Worm (Caenorhabditis elegans) whole organism, early embryonic: ENCODE data around the gene C46G7.1.

ENCODE experiments used
- B0310.2 ChIP-seq: sonication (generic microtip); optimal IDR thresholded peaks from 2 replicates; lab custom pipeline; 2016; ENCODE audit warnings: mild to moderate bottlenecking, missing genetic modification characterization, missing compliant biosample characterization
- F13C5.2 ChIP-seq: sonication (generic microtip); optimal IDR thresholded peaks from 2 replicates; lab custom pipeline; 2017; ENCODE audit warnings: mild to moderate bottlenecking, missing genetic modification characterization, inconsistent platforms, missing compliant biosample characterization
- aly-1 ChIP-seq: sonication (generic microtip); optimal IDR thresholded peaks from 2 replicates; lab custom pipeline; 2016; ENCODE audit warnings: missing genetic modification characterization, missing compliant biosample characterization
- ama-1 ChIP-seq: fragments of 150-350 bp; optimal IDR thresholded peaks from 2 replicates; lab custom pipeline; 2014
- ceh-13 ChIP-seq: fragments of 200-800 bp; sonication (Bioruptor generic); optimal IDR thresholded peaks from 2 replicates; lab custom pipeline; 2018; ENCODE audit warnings: mild to moderate bottlenecking, missing genetic modification characterization, missing compliant biosample characterization
- ceh-36 ChIP-seq: sonication (generic microtip); optimal IDR thresholded peaks from 2 replicates; lab custom pipeline; 2016; ENCODE audit warnings: missing genetic modification characterization, inconsistent platforms, missing compliant biosample characterization
- ets-7 ChIP-seq: sonication (generic microtip); optimal IDR thresholded peaks from 2 replicates; lab custom pipeline; 2016; ENCODE audit warnings: missing genotype, missing genetic modification characterization, missing compliant biosample characterization
- flt-1 ChIP-seq: fragments of 200-800 bp; sonication (Bioruptor generic); IDR thresholded peaks from 2 replicates; pipeline ENCODE4 v1.3.6; 2022; ENCODE audit warnings: missing genetic modification characterization, missing compliant biosample characterization
- hmbx-1 ChIP-seq: sonication (generic microtip); optimal IDR thresholded peaks from 2 replicates; lab custom pipeline; 2016; ENCODE audit warnings: mild to moderate bottlenecking, missing genetic modification characterization, missing compliant biosample characterization
- hmg-4 ChIP-seq: fragments of 200-800 bp; sonication (Bioruptor generic); optimal IDR thresholded peaks from 2 replicates; lab custom pipeline; 2018; ENCODE audit warnings: mild to moderate bottlenecking, missing genetic modification characterization, missing compliant biosample characterization
- hnd-1 ChIP-seq: sonication (generic microtip); optimal IDR thresholded peaks from 2 replicates; lab custom pipeline; 2016; ENCODE audit warnings: missing genetic modification characterization, missing compliant biosample characterization
- pes-1 ChIP-seq: fragments of 200-800 bp; sonication (Bioruptor generic); IDR thresholded peaks from 2 replicates; pipeline ENCODE4 v1.3.6; 2022; ENCODE audit warnings: missing genetic modification reagents, missing genetic modification characterization, missing compliant biosample characterization
- scrt-1 ChIP-seq: fragments of 200-800 bp; sonication (Bioruptor generic); IDR thresholded peaks from 2 replicates; pipeline ENCODE4 v1.3.6; 2022; ENCODE audit warnings: missing genetic modification characterization, missing compliant biosample characterization
- sea-1 ChIP-seq: fragments of 200-800 bp; sonication (Bioruptor generic); conservative IDR thresholded peaks from 2 replicates; pipeline ENCODE4 v1.3.6; 2022; ENCODE audit warnings: missing genetic modification characterization, missing compliant biosample characterization
- tbx-11 ChIP-seq: fragments of 200-800 bp; sonication (Bioruptor generic); IDR thresholded peaks from 2 replicates; pipeline ENCODE4 v1.3.6; 2022; ENCODE audit warnings: missing genetic modification characterization, missing compliant biosample characterization
- tbx-37 ChIP-seq: fragments of 200-800 bp; sonication (Bioruptor generic); conservative IDR thresholded peaks from 2 replicates; pipeline ENCODE4 v1.3.6; 2022; ENCODE audit warnings: missing genetic modification reagents, missing genetic modification characterization, missing compliant biosample characterization
- tra-4 ChIP-seq: sonication (generic microtip); optimal IDR thresholded peaks from 2 replicates; lab custom pipeline; 2017; ENCODE audit warnings: missing genetic modification characterization, missing compliant biosample characterization

Gene C46G7.1

ce11 chrIV:5985422-5985821 lies 32.4 kb upstream of the C46G7.1 start:
- TF ChIP-seq ama-1 (lab: Kevin White, UChicago) (peak; percentile 16), ceh-36 (no peak)

ce11 chrIV:5985823-5986222 lies 32.0 kb upstream of the C46G7.1 start:
- TF ChIP-seq aly-1 (tag; lab: Kevin White, UChicago) (no peak), F13C5.2 (tag; lab: Kevin White, UChicago) (no peak), B0310.2 (tag; lab: Kevin White, UChicago) (no peak), hmg-4 (no peak), tra-4 (tag; lab: Kevin White, UChicago) (no peak), ceh-36 (no peak)

ce11 chrIV:5986829-5987228 lies 31.0 kb upstream of the C46G7.1 start:
- TF ChIP-seq pes-1 (GFP tag; lab: Robert Waterston, UW) (no peak), tbx-37 (GFP tag; lab: Robert Waterston, UW) (no peak), scrt-1 (GFP tag; lab: Robert Waterston, UW) (no peak), aly-1 (tag; lab: Kevin White, UChicago) (no peak), sea-1 (GFP tag; lab: Robert Waterston, UW) (no peak), ceh-13 (GFP tag; lab: Kevin White, UChicago) (no peak), hmbx-1 (tag; lab: Kevin White, UChicago) (no peak), flt-1 (no peak), tbx-11 (no peak), F13C5.2 (tag; lab: Kevin White, UChicago) (no peak), tra-4 (tag; lab: Kevin White, UChicago) (no peak), B0310.2 (tag; lab: Kevin White, UChicago) (no peak), hnd-1 (tag; lab: Kevin White, UChicago) (no peak), ets-7 (tag; lab: Kevin White, UChicago) (no peak)

DNA sequence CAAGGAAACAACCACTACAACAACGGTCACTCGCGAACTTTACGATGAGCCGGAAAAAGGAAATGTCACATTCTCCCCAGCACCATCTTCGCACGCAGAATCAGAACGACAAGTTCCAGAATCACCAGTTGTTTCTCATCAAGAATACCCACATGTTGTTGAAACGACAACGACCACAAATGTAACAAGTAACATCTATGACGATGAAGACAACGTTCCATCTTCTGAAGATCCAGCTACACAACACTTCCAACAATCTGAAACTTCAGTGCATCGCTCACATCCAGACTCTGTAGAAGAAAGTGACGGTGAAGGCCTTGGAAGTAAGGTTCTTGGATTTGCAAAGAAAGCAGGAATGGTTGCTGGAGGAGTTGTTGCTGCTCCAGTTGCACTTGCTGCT lies 27.3 kb upstream of the C46G7.1 start:
- TF ChIP-seq ceh-36: no peak
- no peak for TF ChIP-seq B0310.2 (tag; lab: Kevin White, UChicago)
- no peak for TF ChIP-seq hnd-1 (tag; lab: Kevin White, UChicago)
- TF ChIP-seq hmg-4: no peak

DNA sequence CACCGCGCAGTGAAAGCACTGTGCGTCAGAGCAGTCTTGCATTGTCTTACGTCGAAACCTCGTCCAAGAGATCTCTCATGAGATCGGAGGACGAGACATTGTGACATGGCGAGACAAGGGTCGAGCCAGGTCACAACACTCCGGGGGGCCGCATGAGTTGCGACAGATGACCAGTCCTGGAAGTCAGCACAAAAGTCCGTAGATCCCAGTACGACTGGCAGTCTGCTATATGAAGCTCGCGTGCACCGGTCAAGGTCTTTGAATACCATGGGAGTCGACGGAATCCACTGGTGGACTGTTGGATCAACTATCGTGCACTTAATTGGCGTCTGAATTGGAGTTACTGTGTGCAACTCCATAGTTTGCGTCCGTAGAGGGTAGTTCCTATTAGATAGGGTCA lies 12.1 kb upstream of the C46G7.1 start:
- TF ChIP-seq hmbx-1 (tag; lab: Kevin White, UChicago) (no peak), ceh-13 (GFP tag; lab: Kevin White, UChicago) (no peak), ets-7 (tag; lab: Kevin White, UChicago) (no peak), sea-1 (GFP tag; lab: Robert Waterston, UW) (no peak), pes-1 (GFP tag; lab: Robert Waterston, UW) (no peak), hmg-4 (no peak), aly-1 (tag; lab: Kevin White, UChicago) (no peak), flt-1 (no peak), tbx-37 (GFP tag; lab: Robert Waterston, UW) (no peak), B0310.2 (tag; lab: Kevin White, UChicago) (no peak), scrt-1 (GFP tag; lab: Robert Waterston, UW) (no peak), tbx-11 (no peak), F13C5.2 (tag; lab: Kevin White, UChicago) (no peak), ama-1 (lab: Kevin White, UChicago) (no peak)

- no peak for TF ChIP-seq ama-1 (lab: Kevin White, UChicago)
- no peak for TF ChIP-seq hmbx-1 (tag; lab: Kevin White, UChicago)
- no peak for TF ChIP-seq hmg-4
- TF ChIP-seq pes-1 (GFP tag; lab: Robert Waterston, UW): no peak
- TF ChIP-seq scrt-1 (GFP tag; lab: Robert Waterston, UW): no peak
- TF ChIP-seq ceh-36: no peak
Measured at ce11 chrIV:6010274-6010673, 7.5 kb upstream of the C46G7.1 start.

ce11 chrIV:6011545-6011944 lies 6.3 kb upstream of the C46G7.1 start, which contains the start of gene C46G7.5:
C46G7.5 (minus strand) TSS chrIV:6011645.
- TF ChIP-seq tbx-11 (no peak), pes-1 (GFP tag; lab: Robert Waterston, UW) (no peak), B0310.2 (tag; lab: Kevin White, UChicago) (no peak), aly-1 (tag; lab: Kevin White, UChicago) (no peak), ceh-13 (GFP tag; lab: Kevin White, UChicago) (no peak)

DNA sequence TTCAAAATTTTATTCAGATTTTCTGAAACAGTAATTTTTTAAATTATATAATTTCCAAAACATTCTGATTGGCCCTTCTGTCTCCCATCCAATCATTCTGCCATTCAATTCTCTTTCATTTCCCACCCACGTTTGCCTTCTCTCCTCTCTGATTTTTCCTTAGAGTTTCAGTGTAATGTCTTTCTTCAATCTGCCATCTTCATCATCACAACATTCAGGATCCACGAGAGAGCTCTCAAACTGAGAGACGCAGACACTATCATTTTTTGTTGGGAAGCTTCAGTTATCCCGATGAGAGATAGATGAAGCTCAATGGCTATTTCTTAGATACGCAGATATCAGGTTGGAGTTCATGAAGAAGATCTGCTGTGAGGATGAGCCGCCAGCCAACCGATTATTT lies 4.0 kb upstream of the C46G7.1 start:
- TF ChIP-seq sea-1 (GFP tag; lab: Robert Waterston, UW) (no peak), F13C5.2 (tag; lab: Kevin White, UChicago) (no peak)

DNA sequence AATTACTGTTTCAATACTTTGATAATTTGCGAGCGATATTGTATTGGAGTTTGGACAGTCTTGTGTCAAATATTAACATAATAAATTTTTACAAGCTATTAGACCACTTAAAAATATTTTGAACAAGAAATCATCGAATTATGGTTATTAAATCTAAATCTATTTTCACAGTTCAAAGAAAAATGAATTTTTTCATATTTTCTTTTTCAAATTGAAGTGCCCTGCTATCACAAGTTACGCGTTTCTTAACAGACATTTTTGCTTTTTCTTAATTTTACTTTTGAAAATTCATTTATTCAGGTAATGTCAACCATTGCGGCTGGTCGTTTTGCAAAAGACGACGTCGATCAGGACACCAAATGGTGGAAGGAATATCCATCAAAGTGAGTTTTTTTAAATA lies 2.9 kb upstream of the C46G7.1 start, which contains the start of gene C46G7.2:
TSS of gene C46G7.2 (plus strand) at position 301 of the 400 bp plus-strand sequence.
- TF ChIP-seq ets-7 (tag; lab: Kevin White, UChicago): no peak
- TF ChIP-seq ama-1 (lab: Kevin White, UChicago): no peak
- TF ChIP-seq pes-1 (GFP tag; lab: Robert Waterston, UW): no peak
- no peak for TF ChIP-seq B0310.2 (tag; lab: Kevin White, UChicago)
- TF ChIP-seq tbx-11: no peak
- TF ChIP-seq aly-1 (tag; lab: Kevin White, UChicago): no peak
- TF ChIP-seq hnd-1 (tag; lab: Kevin White, UChicago): no peak
- no peak for TF ChIP-seq tra-4 (tag; lab: Kevin White, UChicago)
- TF ChIP-seq hmbx-1 (tag; lab: Kevin White, UChicago): no peak
- no peak for TF ChIP-seq hmg-4
- TF ChIP-seq F13C5.2 (tag; lab: Kevin White, UChicago): no peak
- TF ChIP-seq tbx-37 (GFP tag; lab: Robert Waterston, UW): no peak
- no peak for TF ChIP-seq ceh-13 (GFP tag; lab: Kevin White, UChicago)
- TF ChIP-seq scrt-1 (GFP tag; lab: Robert Waterston, UW): no peak
- no peak for TF ChIP-seq flt-1
- no peak for TF ChIP-seq sea-1 (GFP tag; lab: Robert Waterston, UW)
- TF ChIP-seq ceh-36: no peak
